Worm (Caenorhabditis elegans) whole organism, late embryonic: ENCODE data around the gene islo-1.

Experiments used
- F13H6.1 ChIP-seq: sonication (generic microtip); optimal IDR thresholded peaks from 2 replicates; lab custom pipeline; 2016; ENCODE audit warnings: missing genetic modification characterization, missing compliant biosample characterization
- ceh-48 ChIP-seq: sonication (generic microtip); optimal IDR thresholded peaks from 2 replicates; lab custom pipeline; 2016; ENCODE audit warnings: missing genetic modification characterization, inconsistent platforms, missing compliant biosample characterization
- ceh-6 ChIP-seq: fragments of 200-800 bp; sonication (Bioruptor generic); optimal IDR thresholded peaks from 2 replicates; lab custom pipeline; 2018; ENCODE audit warnings: mild to moderate bottlenecking, missing genetic modification characterization, missing compliant biosample characterization
- che-1 ChIP-seq: sonication (generic microtip); optimal IDR thresholded peaks from 2 replicates; lab custom pipeline; 2016; ENCODE audit warnings: mild to moderate bottlenecking, missing genetic modification characterization, missing compliant biosample characterization
- elt-2 ChIP-seq: sonication (generic microtip); optimal IDR thresholded peaks from 2 replicates; lab custom pipeline; 2016; ENCODE audit warnings: missing genetic modification reagents, missing genetic modification characterization, missing compliant biosample characterization
- hlh-13 ChIP-seq: fragments of 200-800 bp; sonication (Bioruptor generic); optimal IDR thresholded peaks from 2 replicates; lab custom pipeline; 2018; ENCODE audit warnings: mild to moderate bottlenecking, missing genetic modification characterization, missing compliant biosample characterization
- hlh-15 ChIP-seq: sonication (generic microtip); optimal IDR thresholded peaks from 2 replicates; lab custom pipeline; 2016; ENCODE audit warnings: missing genetic modification characterization, missing compliant biosample characterization
- pag-3 ChIP-seq: sonication (generic microtip); optimal IDR thresholded peaks from 2 replicates; lab custom pipeline; 2016; ENCODE audit warnings: missing compliant biosample characterization, missing genetic modification characterization, borderline replicate concordance
- pax-1 ChIP-seq: fragments of 150-350 bp; optimal IDR thresholded peaks from 2 replicates; lab custom pipeline; 2014; ENCODE audit warnings: missing biosample characterization, missing genetic modification characterization
- pha-2 ChIP-seq: sonication (generic microtip); optimal IDR thresholded peaks from 2 replicates; lab custom pipeline; 2017; ENCODE audit warnings: mild to moderate bottlenecking, missing genetic modification characterization, missing compliant biosample characterization
- pqm-1 ChIP-seq: sonication (generic microtip); optimal IDR thresholded peaks from 2 replicates; lab custom pipeline; 2016; ENCODE audit warnings: missing genetic modification characterization, missing compliant biosample characterization
- tbx-2 ChIP-seq: sonication (generic microtip); optimal IDR thresholded peaks from 2 replicates; lab custom pipeline; 2016; ENCODE audit warnings: missing genetic modification characterization, missing compliant biosample characterization
- unc-42 ChIP-seq: sonication (generic microtip); optimal IDR thresholded peaks from 2 replicates; lab custom pipeline; 2016; ENCODE audit warnings: missing genotype, missing genetic modification characterization, missing compliant biosample characterization

DNA sequence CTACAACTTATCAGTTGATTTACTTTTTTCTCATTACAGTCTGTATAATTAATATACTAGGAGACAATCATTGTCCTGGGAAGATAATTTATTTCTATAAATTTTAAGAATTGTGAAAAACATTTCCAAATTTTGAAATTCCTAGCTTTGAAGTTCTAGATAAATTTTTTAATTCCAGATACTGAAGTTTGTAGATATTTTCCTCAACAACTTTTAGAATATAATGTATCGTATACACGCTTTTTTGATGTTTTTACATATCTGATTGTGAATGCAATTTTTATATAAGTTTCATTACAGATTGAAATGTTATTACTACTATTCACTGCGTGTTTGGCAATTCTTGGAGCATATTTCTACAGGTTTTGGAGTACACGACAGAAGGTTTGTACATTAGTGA is 16.0 kb downstream of the islo-1 start, which contains the start of gene faah-2:
- TF ChIP-seq unc-42: no peak
- TF ChIP-seq F13H6.1 (tag; lab: Kevin White, UChicago): no peak
- TF ChIP-seq pqm-1 (tag; lab: Kevin White, UChicago): no peak
- TF ChIP-seq ceh-6 (GFP tag; lab: Kevin White, UChicago): no peak
- TF ChIP-seq tbx-2: no peak
- TF ChIP-seq hlh-15: no peak
- TF ChIP-seq pha-2 (tag; lab: Kevin White, UChicago): no peak
- TF ChIP-seq che-1: no peak
- no peak for TF ChIP-seq hlh-13
- TF ChIP-seq pax-1 (tag; lab: Kevin White, UChicago): no peak
- TF ChIP-seq ceh-48 (tag; lab: Kevin White, UChicago): no peak
- no peak for TF ChIP-seq elt-2 (tag; lab: Kevin White, UChicago)
- TF ChIP-seq pag-3 (tag; lab: Kevin White, UChicago): no peak
